Worm (Caenorhabditis elegans) whole organism, young adult: ENCODE data around the gene F52E1.14.

ENCODE experiments used
- B0261.1 ChIP-seq: sonication (generic microtip); optimal IDR thresholded peaks from 2 replicates; lab custom pipeline; 2016; ENCODE audit warnings: mild to moderate bottlenecking, missing genetic modification characterization, moderate library complexity, missing compliant biosample characterization
- C06A6.2 ChIP-seq: fragments of 200-800 bp; sonication (Bioruptor generic); conservative IDR thresholded peaks from 2 replicates; pipeline ENCODE4 v1.3.6; 2022; ENCODE audit warnings: missing genetic modification characterization, missing compliant biosample characterization
- F10E7.11 ChIP-seq: sonication (generic microtip); optimal IDR thresholded peaks from 2 replicates; lab custom pipeline; 2017; ENCODE audit warnings: mild to moderate bottlenecking, missing genetic modification characterization, moderate library complexity, missing compliant biosample characterization
- F22D6.2 ChIP-seq: sonication (generic microtip); optimal IDR thresholded peaks from 2 replicates; lab custom pipeline; 2016; ENCODE audit warnings: mild to moderate bottlenecking, missing genetic modification characterization, missing compliant biosample characterization
- F23B12.7 ChIP-seq: sonication (generic microtip); optimal IDR thresholded peaks from 2 replicates; lab custom pipeline; 2017; ENCODE audit warnings: missing genetic modification characterization, mild to moderate bottlenecking, missing compliant biosample characterization, antibody characterized with exemption, moderate library complexity; ENCODE audit not compliant: insufficient read depth
- F39B2.1 ChIP-seq: fragments of 200-800 bp; sonication (Bioruptor generic); IDR thresholded peaks from 2 replicates; pipeline ENCODE4 v1.3.6; 2022; ENCODE audit warnings: missing genetic modification reagents, missing genetic modification characterization, missing compliant biosample characterization
- F55B11.4 ChIP-seq: sonication (generic microtip); optimal IDR thresholded peaks from 2 replicates; lab custom pipeline; 2016; ENCODE audit warnings: missing compliant biosample characterization, missing genetic modification characterization, borderline replicate concordance; ENCODE audit not compliant: insufficient read depth
- F57A8.1 ChIP-seq: fragments of 200-800 bp; sonication (Bioruptor generic); optimal IDR thresholded peaks from 2 replicates; lab custom pipeline; 2018; ENCODE audit warnings: mild to moderate bottlenecking, missing genetic modification characterization, moderate library complexity, missing compliant biosample characterization
- T07F8.4 ChIP-seq: sonication (generic microtip); optimal IDR thresholded peaks from 2 replicates; lab custom pipeline; 2016; ENCODE audit warnings: mild to moderate bottlenecking, missing genetic modification characterization, moderate library complexity, missing compliant biosample characterization
- Y56A3A.18 ChIP-seq: fragments of 200-800 bp; sonication (Bioruptor generic); IDR thresholded peaks from 2 replicates; pipeline ENCODE4 v1.3.6; 2022; ENCODE audit warnings: missing genetic modification reagents, missing genetic modification characterization, missing compliant biosample characterization
- ama-1 ChIP-seq, 3 experiments: fragments of 150-350 bp in 1 of 3; sonication (generic microtip) in 2 of 3; optimal IDR thresholded peaks; 2 replicates each; lab custom pipeline; 2014 to 2018; ENCODE audit warnings: missing biosample characterization in 2 of 3, missing genetic modification characterization in 2 of 3, missing genetic modification reagents in 2 of 3
- aptf-3 ChIP-seq: fragments of 200-800 bp; sonication (Bioruptor generic); IDR thresholded peaks from 2 replicates; pipeline ENCODE4 v1.3.6; 2022; ENCODE audit warnings: missing genetic modification characterization, missing compliant biosample characterization
- athp-1 ChIP-seq: sonication (generic microtip); optimal IDR thresholded peaks from 2 replicates; lab custom pipeline; 2017; ENCODE audit warnings: mild to moderate bottlenecking, missing genetic modification characterization, missing compliant biosample characterization
- ceh-27 ChIP-seq: fragments of 200-800 bp; sonication (Bioruptor generic); optimal IDR thresholded peaks from 2 replicates; lab custom pipeline; 2018; ENCODE audit warnings: mild to moderate bottlenecking, missing genetic modification characterization, moderate library complexity, missing compliant biosample characterization
- ceh-58 ChIP-seq: fragments of 200-800 bp; sonication (Bioruptor generic); IDR thresholded peaks from 2 replicates; pipeline ENCODE4 v1.3.6; 2022; ENCODE audit warnings: missing genetic modification characterization, missing compliant biosample characterization
- chd-7 ChIP-seq: sonication (generic microtip); optimal IDR thresholded peaks from 2 replicates; lab custom pipeline; 2016; ENCODE audit warnings: mild to moderate bottlenecking, missing genetic modification characterization, moderate library complexity, missing compliant biosample characterization
- egl-18 ChIP-seq: fragments of 200-800 bp; sonication (Bioruptor generic); IDR thresholded peaks from 2 replicates; pipeline ENCODE4 v1.3.6; 2022; ENCODE audit warnings: missing genetic modification reagents, missing genetic modification characterization, missing compliant biosample characterization
- egrh-3 ChIP-seq: fragments of 200-800 bp; sonication (Bioruptor generic); IDR thresholded peaks from 2 replicates; pipeline ENCODE4 v1.3.6; 2022; ENCODE audit warnings: missing genetic modification reagents, missing genetic modification characterization, missing compliant biosample characterization
- hlh-26 ChIP-seq: fragments of 200-800 bp; sonication (Bioruptor generic); conservative IDR thresholded peaks from 2 replicates; pipeline ENCODE4 v1.3.6; 2022; ENCODE audit warnings: missing genetic modification reagents, missing genetic modification characterization, missing compliant biosample characterization
- lin-35 ChIP-seq, 3 experiments: fragments of 150-350 bp in 2 of 3; sonication (generic microtip) in 1 of 3; optimal IDR thresholded peaks; 2 replicates each; lab custom pipeline; 2014 to 2018; ENCODE audit warnings: missing biosample characterization in 3 of 3, missing genetic modification characterization in 3 of 3, missing genetic modification reagents in 3 of 3
- madf-6 ChIP-seq: fragments of 200-800 bp; sonication (Bioruptor generic); IDR thresholded peaks from 2 replicates; pipeline ENCODE4 v1.3.6; 2022; ENCODE audit warnings: missing genetic modification reagents, missing genetic modification characterization, missing compliant biosample characterization
- mcd-1 ChIP-seq: fragments of 200-800 bp; sonication (Bioruptor generic); IDR thresholded peaks from 2 replicates; pipeline ENCODE4 v1.3.6; 2022; ENCODE audit warnings: missing genetic modification reagents, missing genetic modification characterization, missing compliant biosample characterization
- nfya-2 ChIP-seq: fragments of 200-800 bp; sonication (Bioruptor generic); IDR thresholded peaks from 2 replicates; pipeline ENCODE4 v1.3.6; 2022; ENCODE audit warnings: missing genetic modification reagents, missing genetic modification characterization, missing compliant biosample characterization
- nfyb-1 ChIP-seq: fragments of 200-800 bp; sonication (Bioruptor generic); IDR thresholded peaks from 2 replicates; pipeline ENCODE4 v1.3.6; 2022; ENCODE audit warnings: missing genetic modification reagents, missing genetic modification characterization, missing compliant biosample characterization
- nhr-179 ChIP-seq: sonication (generic microtip); optimal IDR thresholded peaks from 2 replicates; lab custom pipeline; 2016; ENCODE audit warnings: mild to moderate bottlenecking, missing genetic modification characterization, missing compliant biosample characterization
- rec-8 ChIP-seq, 2 experiments: sonication (generic microtip); optimal IDR thresholded peaks; 2 replicates each; lab custom pipeline; 2016; ENCODE audit warnings: mild to moderate bottlenecking in 2 of 2, missing genetic modification characterization in 2 of 2, missing genetic modification reagents in 2 of 2, missing genotype in 2 of 2, missing biosample characterization in 1 of 2, missing compliant biosample characterization in 1 of 2, moderate library complexity in 1 of 2
- repo-1 ChIP-seq: sonication (generic microtip); optimal IDR thresholded peaks from 2 replicates; lab custom pipeline; 2017; ENCODE audit warnings: mild to moderate bottlenecking, missing genetic modification characterization, missing compliant biosample characterization
- snpc-4 ChIP-seq, 5 experiments: fragments of 150-350 bp in 1 of 5; sonication (generic microtip) in 4 of 5; optimal IDR thresholded peaks; 2 replicates each; lab custom pipeline; 2014 to 2018; ENCODE audit warnings: missing genetic modification characterization in 5 of 5, missing biosample characterization in 3 of 5, antibody characterized with exemption in 2 of 5, mild to moderate bottlenecking in 2 of 5, missing compliant biosample characterization in 2 of 5, missing genotype in 2 of 5, moderate library complexity in 2 of 5, missing genetic modification reagents in 1 of 5
- xnd-1 ChIP-seq: sonication (generic microtip); optimal IDR thresholded peaks from 2 replicates; lab custom pipeline; 2016; ENCODE audit warnings: missing genotype, missing genetic modification reagents, missing genetic modification characterization, missing compliant biosample characterization
- ztf-28 ChIP-seq: fragments of 200-800 bp; sonication (Bioruptor generic); IDR thresholded peaks from 2 replicates; pipeline ENCODE4 v1.3.6; 2022; ENCODE audit warnings: missing genetic modification reagents, missing genetic modification characterization, missing compliant biosample characterization
- ztf-3 ChIP-seq: fragments of 200-800 bp; sonication (Bioruptor generic); optimal IDR thresholded peaks from 2 replicates; lab custom pipeline; 2018; ENCODE audit warnings: mild to moderate bottlenecking, missing genetic modification characterization, missing compliant biosample characterization
- ztf-6 ChIP-seq: fragments of 200-800 bp; sonication (Bioruptor generic); IDR thresholded peaks from 2 replicates; pipeline ENCODE4 v1.3.6; 2022; ENCODE audit warnings: missing genetic modification reagents, missing genetic modification characterization, missing compliant biosample characterization

The F52E1.14 gene

DNA sequence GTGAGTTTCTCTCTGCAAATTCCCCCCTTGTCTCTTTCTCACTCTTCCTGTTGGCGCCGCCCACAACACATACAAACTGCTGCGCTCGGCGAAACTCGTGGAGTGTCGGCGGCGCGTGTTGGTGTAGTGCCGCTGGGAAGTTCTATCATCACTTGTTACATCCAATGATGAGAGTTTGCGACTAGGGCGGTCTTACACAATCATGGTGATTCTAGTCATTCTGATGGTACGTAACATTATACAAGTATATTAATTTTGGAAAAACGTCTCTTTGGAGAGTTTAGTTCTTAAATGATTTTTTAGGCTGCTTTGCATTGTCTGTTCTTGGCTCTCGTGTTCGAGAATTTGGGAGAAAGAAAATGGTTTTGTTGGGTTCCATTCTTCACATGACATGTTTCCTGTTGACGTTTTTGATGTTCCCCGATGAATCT lies 34.7 kb upstream of the F52E1.14 start (continued):
- TF ChIP-seq egrh-3 (GFP tag; lab: Robert Waterston, UW) = peak; percentile 50; the same call in 1 of the 2 replicates
- peak; percentile 79 for TF ChIP-seq xnd-1 (tag; lab: Kevin White, UChicago)
- TF ChIP-seq ceh-58 (GFP tag; lab: Robert Waterston, UW) = no peak
- TF ChIP-seq F10E7.11 (tag; lab: Kevin White, UChicago) = peak; percentile 55
- TF ChIP-seq mcd-1 = peak; percentile 86
- TF ChIP-seq athp-1 (tag; lab: Kevin White, UChicago) = peak; percentile 71
- peak; percentile 100 for TF ChIP-seq snpc-4 (GFP tag; optimal IDR thresholded peaks at IDR 0.05; lab: Kevin White, UChicago)
- TF ChIP-seq snpc-4 (tag; optimal IDR thresholded peaks at IDR 0.05; lab: Kevin White, UChicago) = peak; percentile 99 to 100 (median 100)
- 0 out of 2 replicates have a peak, but pooled peaks have one; percentile 56 for TF ChIP-seq ztf-28 (GFP tag; lab: Robert Waterston, UW)
- peak; percentile 85 for TF ChIP-seq repo-1
- peak in 1 of 2 experiments; percentile 78 for TF ChIP-seq rec-8 (tag; optimal IDR thresholded peaks at IDR 0.05; lab: Kevin White, UChicago)
- peak; percentile 72; the same call in 1 of the 2 replicates for TF ChIP-seq F39B2.1 (GFP tag; lab: Robert Waterston, UW)
- TF ChIP-seq nfya-2 = no peak
- peak in 2 of 3 experiments; percentile 16 to 80 for TF ChIP-seq lin-35 (GFP tag; optimal IDR thresholded peaks at IDR 0.05; lab: Kevin White, UChicago)
- peak; percentile 61; the same call in 1 of the 2 replicates for TF ChIP-seq aptf-3 (GFP tag; lab: Robert Waterston, UW)
- TF ChIP-seq hlh-26 (GFP tag; lab: Robert Waterston, UW) = no peak
- peak; percentile 15 for TF ChIP-seq ztf-3 (GFP tag; lab: Kevin White, UChicago)
- TF ChIP-seq nhr-179 (tag; lab: Kevin White, UChicago) = peak; percentile 57
- TF ChIP-seq ztf-6 (GFP tag; lab: Robert Waterston, UW) = no peak
- peak; percentile 89 for TF ChIP-seq Y56A3A.18 (GFP tag; lab: Robert Waterston, UW)
- no peak for TF ChIP-seq F57A8.1 (GFP tag; lab: Kevin White, UChicago)
- no peak for TF ChIP-seq F55B11.4 (tag; lab: Kevin White, UChicago)
- TF ChIP-seq, all 124 proteins: peak for 89

DNA sequence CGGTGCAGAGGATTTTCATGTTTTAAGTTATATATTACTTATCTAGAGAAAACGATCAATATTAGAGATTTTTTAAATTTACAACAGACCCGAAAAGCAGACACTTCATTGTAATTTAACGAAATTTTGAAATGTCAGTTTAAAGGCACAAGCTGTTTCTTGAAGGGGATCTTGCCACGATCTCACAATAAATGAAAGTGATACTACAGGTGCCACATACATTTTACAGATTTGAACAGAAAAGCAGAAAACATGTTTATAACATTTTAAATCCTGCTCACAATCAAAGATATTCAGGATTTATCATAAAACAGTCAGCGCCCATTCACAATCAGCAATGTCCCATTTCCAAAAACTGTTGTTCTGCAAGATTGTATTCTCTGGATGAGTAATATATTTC lies 33.8 kb upstream of the F52E1.14 start:
- no peak for TF ChIP-seq hlh-26 (GFP tag; lab: Robert Waterston, UW)
- TF ChIP-seq F23B12.7 (tag; lab: Kevin White, UChicago) = no peak
- no peak for TF ChIP-seq F22D6.2
- no peak for TF ChIP-seq nfya-2
- TF ChIP-seq B0261.1 = no peak
- TF ChIP-seq ceh-27 (GFP tag; lab: Kevin White, UChicago) = no peak
- no peak for TF ChIP-seq ama-1 (optimal IDR thresholded peaks at IDR 0.05; lab: Kevin White, UChicago)
- TF ChIP-seq ama-1 (GFP tag; optimal IDR thresholded peaks at IDR 0.05; lab: Kevin White, UChicago) = no peak
- no peak for TF ChIP-seq egl-18 (GFP tag; lab: Robert Waterston, UW)
- TF ChIP-seq C06A6.2 (GFP tag; lab: Robert Waterston, UW) = no peak
- no peak for TF ChIP-seq chd-7
- TF ChIP-seq nfyb-1 (GFP tag; lab: Robert Waterston, UW) = no peak
- no peak for TF ChIP-seq snpc-4 (GFP tag; optimal IDR thresholded peaks at IDR 0.05; lab: Kevin White, UChicago)
- TF ChIP-seq snpc-4 (tag; optimal IDR thresholded peaks at IDR 0.05; lab: Kevin White, UChicago) = no peak
- no peak for TF ChIP-seq ztf-28 (GFP tag; lab: Robert Waterston, UW)
- no peak for TF ChIP-seq madf-6 (GFP tag; lab: Robert Waterston, UW)

DNA sequence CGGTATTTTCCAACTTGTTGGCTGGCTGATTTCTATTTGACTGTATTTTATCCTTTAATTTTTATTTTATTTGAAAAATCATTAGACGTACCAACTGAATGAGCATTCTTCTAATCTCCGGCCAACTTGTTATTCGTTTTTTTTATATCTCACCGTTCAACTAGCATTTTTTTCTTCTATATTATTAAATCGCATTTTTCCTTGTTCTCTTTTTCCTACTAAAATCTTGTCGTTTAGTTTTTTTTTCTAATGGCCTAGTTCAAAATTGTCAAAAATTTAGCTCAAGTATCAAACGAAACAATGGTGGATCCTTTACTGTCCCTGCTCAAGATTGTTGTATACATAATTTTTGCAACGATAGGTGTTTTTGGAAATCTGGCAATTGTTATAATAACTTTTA lies 32.4 kb upstream of the F52E1.14 start, which contains the start of gene srsx-22:
Gene srsx-22, plus strand, starts transcription at position 301 of the 400 bp plus-strand sequence.
- TF ChIP-seq T07F8.4 (tag; lab: Kevin White, UChicago) = no peak
